Worm (Caenorhabditis elegans): ENCODE results near the gene C49C3.11.
A peak's percentile ranks its signal among the peaks of the same experiment; 100 is the strongest.

Gene C49C3.11

DNA sequence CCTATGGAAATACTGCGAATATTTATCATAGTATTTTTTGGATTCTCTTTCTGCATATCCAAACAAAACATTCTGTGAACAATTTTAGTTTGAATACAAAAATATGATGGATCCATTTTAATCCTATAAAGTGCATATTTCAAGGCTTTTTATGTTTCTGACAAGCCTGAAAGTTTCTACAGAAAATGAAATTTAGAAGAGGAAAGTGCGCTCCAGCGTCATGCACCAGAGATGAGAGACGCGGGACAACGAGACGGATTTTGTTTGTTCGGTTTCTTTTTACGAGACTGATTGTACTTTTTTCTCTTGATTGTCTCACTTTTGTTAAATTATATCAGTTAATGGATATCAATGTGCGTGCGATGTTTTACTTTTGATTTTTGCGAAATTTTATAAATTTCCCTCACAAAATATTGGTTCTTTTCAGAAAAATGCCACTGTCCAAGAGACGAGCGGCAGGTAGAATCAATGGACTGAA is 12.4 kb upstream of the C49C3.11 start, which contains the start of gene C49C3.6:
TSS of gene C49C3.6 (plus strand) at position 428 of the 478 bp plus-strand sequence.
- peak; percentile 62 for TF ChIP-seq unc-42 (tag; optimal IDR thresholded peaks at IDR 0.05)
- no peak for TF ChIP-seq C38D4.7 (GFP tag; optimal IDR thresholded peaks at IDR 0.05)

- no peak for TF ChIP-seq F13H6.1 (tag; optimal IDR thresholded peaks at IDR 0.05)
- TF ChIP-seq sox-4 (tag; optimal IDR thresholded peaks at IDR 0.05) = no peak
- no peak for TF ChIP-seq nfya-1 (tag; optimal IDR thresholded peaks at IDR 0.05)
- no peak for TF ChIP-seq K09A11.1 (tag; optimal IDR thresholded peaks at IDR 0.05; ENCODE audit: insufficient read depth)
Measured at ce11 chrIV:17332261-17332660, 11.3 kb upstream of the C49C3.11 start, which contains the start of gene C49C3.7. C49C3.7 (plus strand) TSS chrIV:17332561.

DNA sequence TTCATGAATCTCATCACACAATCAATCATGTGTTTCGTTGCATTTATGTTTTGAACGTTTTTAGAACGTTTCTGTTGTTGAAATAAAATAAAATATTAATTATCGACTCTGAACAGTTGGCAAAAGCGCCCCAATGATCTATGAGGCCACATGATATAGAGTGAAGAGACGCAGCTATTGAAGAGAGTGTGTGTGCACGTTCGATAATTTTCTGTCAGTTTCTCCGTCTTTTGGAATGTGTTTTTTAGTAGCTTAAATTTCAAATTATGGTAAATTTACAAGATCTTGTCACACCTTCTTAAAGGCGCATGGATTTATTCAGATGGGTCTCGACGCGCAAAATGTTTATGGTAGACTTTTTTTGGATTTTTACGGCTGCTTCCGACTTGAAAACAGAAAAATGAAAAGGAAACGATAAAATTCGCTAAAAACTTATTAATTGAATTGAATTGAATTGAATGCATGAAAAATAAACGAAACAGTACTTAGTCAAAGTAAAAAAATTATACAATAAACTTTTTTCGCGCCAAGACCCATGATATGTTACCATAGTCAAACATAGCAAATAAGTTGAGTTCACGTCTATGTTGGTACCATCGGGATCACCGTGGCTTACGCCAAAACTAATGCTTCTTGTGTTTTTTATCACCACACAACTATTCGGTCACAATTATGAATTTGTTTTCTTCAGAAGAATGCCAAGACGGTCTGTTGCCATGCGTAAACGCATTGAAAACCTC is 9.9 kb upstream of the C49C3.11 start, which contains the start of gene C49C3.15:
TSS of gene C49C3.15 (plus strand) at position 690 of the 740 bp plus-strand sequence.
- TF ChIP-seq hlh-30 (tag; optimal IDR thresholded peaks at IDR 0.05; ENCODE audit: insufficient read depth) (peak; percentile 77), nfya-1 (tag; optimal IDR thresholded peaks at IDR 0.05) (peak; percentile 15), unc-55 (GFP tag; optimal IDR thresholded peaks at IDR 0.05) (peak; percentile 38), eyg-1 (tag; optimal IDR thresholded peaks at IDR 0.05) (no peak), ceh-31 (tag; optimal IDR thresholded peaks at IDR 0.05) (peak; percentile 21)

ce11 chrIV:17335031-17335430 is 8.6 kb upstream of the C49C3.11 start, which contains the start of gene C49C3.8:
C49C3.8 (plus strand) TSS chrIV:17335203.
- TF ChIP-seq sox-2 (GFP tag; IDR thresholded peaks at IDR 0.05) (no peak), ama-1 (optimal IDR thresholded peaks at IDR 0.05) (no peak), ceh-48 (tag; optimal IDR thresholded peaks at IDR 0.05) (peak; percentile 45)

DNA sequence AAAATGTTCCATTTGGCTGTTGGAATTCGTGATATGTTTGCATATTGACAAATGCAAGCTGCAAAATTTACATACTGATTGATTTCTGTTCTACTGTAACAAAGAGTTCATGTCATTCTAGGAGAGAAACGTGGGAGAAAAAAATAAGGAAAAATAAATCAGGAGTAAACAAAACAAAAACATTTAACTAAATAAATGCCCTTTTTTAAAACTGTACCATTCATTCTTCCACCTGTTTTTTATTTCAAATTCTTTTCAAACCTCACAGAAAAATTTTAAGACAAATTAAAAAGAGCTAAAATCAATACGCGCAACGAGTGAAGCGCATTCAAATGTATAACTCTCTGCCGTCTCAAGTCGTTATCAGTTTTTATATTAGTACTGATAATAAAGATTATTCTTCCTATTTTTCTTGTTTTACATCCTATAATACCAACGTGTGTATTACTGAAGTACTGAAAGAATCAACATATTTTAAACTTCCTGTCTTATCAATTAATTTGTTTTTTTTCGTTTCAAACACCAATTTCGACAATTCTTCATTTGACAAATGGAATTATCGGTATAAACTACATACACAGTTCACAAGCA is 4.6 kb upstream of the C49C3.11 start, which contains the start of gene C49C3.10:
TSS of gene C49C3.10 (minus strand) at position 51 of the 591 bp plus-strand sequence.
- TF ChIP-seq Y22D7AL.16 (tag; optimal IDR thresholded peaks at IDR 0.05) (no peak), elt-2 (tag; optimal IDR thresholded peaks at IDR 0.05) (peak; percentile 78)

ce11 chrIV:17341033-17341432 is 2.5 kb upstream of the C49C3.11 start:
- TF ChIP-seq tbx-2 (tag; optimal IDR thresholded peaks at IDR 0.05) (no peak), pax-1 (tag; optimal IDR thresholded peaks at IDR 0.05) (no peak), lim-6 (tag; optimal IDR thresholded peaks at IDR 0.05) (no peak), K09A11.1 (tag; optimal IDR thresholded peaks at IDR 0.05; ENCODE audit: insufficient read depth) (no peak), gmeb-2 (tag; optimal IDR thresholded peaks at IDR 0.05) (no peak), F13H6.1 (tag; optimal IDR thresholded peaks at IDR 0.05) (no peak), nhr-232 (tag; optimal IDR thresholded peaks at IDR 0.05) (no peak), hlh-15 (tag; optimal IDR thresholded peaks at IDR 0.05) (no peak), syd-9 (tag; optimal IDR thresholded peaks at IDR 0.05) (no peak), pat-9 (tag; optimal IDR thresholded peaks at IDR 0.05) (no peak), sox-4 (tag; optimal IDR thresholded peaks at IDR 0.05) (no peak), unc-42 (tag; optimal IDR thresholded peaks at IDR 0.05) (no peak)

DNA sequence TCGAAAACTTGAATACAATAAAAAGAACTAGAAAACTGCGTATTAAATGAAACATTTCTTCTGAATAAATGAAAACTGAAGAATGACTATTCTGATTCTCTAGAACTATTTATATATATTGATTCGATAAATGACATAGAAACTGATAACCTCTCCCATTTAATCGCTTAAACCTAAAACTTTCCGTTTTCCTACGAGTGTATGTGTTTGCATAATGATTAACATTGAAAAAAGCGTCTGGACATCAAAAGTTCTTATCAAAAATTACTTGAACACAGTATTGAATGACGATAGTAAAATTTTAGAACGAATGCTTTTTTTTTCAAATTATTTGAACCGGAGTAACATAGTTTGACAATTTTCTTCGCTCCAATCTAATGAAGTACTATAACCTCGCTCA is 1.4 kb upstream of the C49C3.11 start, which contains the start of gene C49C3.9:
TSS of gene C49C3.9 (minus strand) at position 136 of the 400 bp plus-strand sequence.
- TF ChIP-seq unc-3 (GFP tag; conservative IDR thresholded peaks at IDR 0.05) (no peak), unc-3 (tag; optimal IDR thresholded peaks at IDR 0.05) (no peak), rnt-1 (tag; optimal IDR thresholded peaks at IDR 0.05) (no peak)
